Fruit fly (Drosophila melanogaster) whole organism, embryonic: Measurements from ENCODE around the gene CG15912.

ENCODE experiments used
- BEAF-32 ChIP-seq: fragments of 200-800 bp; sonication (Bioruptor generic); optimal IDR thresholded peaks from 3 replicates; lab custom pipeline; 2017; ENCODE audit warnings: missing biosample characterization, missing genetic modification characterization, mild to moderate bottlenecking, moderate library complexity, missing genetic modification reagents
- CG1024 ChIP-seq: fragments of 200-800 bp; sonication (Bioruptor generic); IDR thresholded peaks from 2 replicates; pipeline ENCODE4 v1.3.6; 2022; ENCODE audit warnings: missing biosample characterization, missing genetic modification characterization
- CG10274 ChIP-seq: fragments of 200-800 bp; sonication (Bioruptor generic); optimal IDR thresholded peaks from 3 replicates; lab custom pipeline; 2017; ENCODE audit warnings: missing biosample characterization, mild to moderate bottlenecking, missing genetic modification characterization
- CG13123 ChIP-seq: fragments of 200-800 bp; sonication (Bioruptor generic); optimal IDR thresholded peaks from 2 replicates; lab custom pipeline; 2016; ENCODE audit warnings: missing biosample characterization, missing genetic modification characterization
- CG13287 ChIP-seq: fragments of 200-800 bp; sonication (Bioruptor generic); IDR thresholded peaks from 2 replicates; pipeline ENCODE4 v1.3.6; 2022; ENCODE audit warnings: missing biosample characterization, missing genetic modification characterization; ENCODE audit not compliant: partially characterized antibody
- CG13894 ChIP-seq: fragments of 200-800 bp; sonication (Bioruptor generic); optimal IDR thresholded peaks from 3 replicates; lab custom pipeline; 2018; ENCODE audit warnings: missing biosample characterization, mild to moderate bottlenecking, missing genetic modification characterization, moderate library complexity
- CG15073 ChIP-seq: fragments of 200-800 bp; sonication (Bioruptor generic); optimal IDR thresholded peaks from 2 replicates; lab custom pipeline; 2016; ENCODE audit warnings: missing biosample characterization, missing genetic modification characterization
- CG17328 ChIP-seq: fragments of 200-800 bp; sonication (Bioruptor generic); IDR thresholded peaks from 2 replicates; pipeline ENCODE4 v1.3.6; 2022; ENCODE audit warnings: missing biosample characterization, missing genetic modification characterization
- CG17359 ChIP-seq: fragments of 200-800 bp; sonication (Bioruptor generic); optimal IDR thresholded peaks from 3 replicates; lab custom pipeline; 2018; ENCODE audit warnings: missing biosample characterization, mild to moderate bottlenecking, missing genetic modification characterization, moderate library complexity
- CG17385 ChIP-seq: fragments of 200-800 bp; sonication (Bioruptor generic); optimal IDR thresholded peaks from 3 replicates; lab custom pipeline; 2018; ENCODE audit warnings: missing biosample characterization, mild to moderate bottlenecking, missing genetic modification characterization
- CG1832 ChIP-seq: fragments of 200-800 bp; sonication (Bioruptor generic); optimal IDR thresholded peaks from 2 replicates; lab custom pipeline; 2017; ENCODE audit warnings: missing biosample characterization, mild to moderate bottlenecking, missing genetic modification characterization, inconsistent platforms
- CG2875 ChIP-seq: fragments of 200-800 bp; sonication (Bioruptor generic); optimal IDR thresholded peaks from 2 replicates; lab custom pipeline; 2017; ENCODE audit warnings: missing biosample characterization, mild to moderate bottlenecking, missing genetic modification characterization, missing genetic modification reagents
- CG34224 ChIP-seq: fragments of 200-800 bp; sonication (Bioruptor generic); IDR thresholded peaks from 3 replicates; pipeline ENCODE4 v1.3.6; 2022; ENCODE audit warnings: missing biosample characterization, missing genetic modification characterization; ENCODE audit not compliant: partially characterized antibody
- CG3838 ChIP-seq: fragments of 200-800 bp; sonication (Bioruptor generic); optimal IDR thresholded peaks from 3 replicates; lab custom pipeline; 2016; ENCODE audit warnings: missing biosample characterization, missing genetic modification characterization
- CG4328 ChIP-seq: fragments of 200-800 bp; sonication (Bioruptor generic); optimal IDR thresholded peaks from 3 replicates; lab custom pipeline; 2017; ENCODE audit warnings: missing biosample characterization, missing genetic modification reagents, missing genetic modification characterization
- CG4617 ChIP-seq: fragments of 200-800 bp; sonication (Bioruptor generic); optimal IDR thresholded peaks from 3 replicates; lab custom pipeline; 2016; ENCODE audit warnings: missing biosample characterization, missing genetic modification characterization, borderline replicate concordance
- CG7357 ChIP-seq: fragments of 200-800 bp; sonication (Bioruptor generic); IDR thresholded peaks from 3 replicates; pipeline ENCODE4 v1.3.6; 2022; ENCODE audit warnings: missing biosample characterization, missing genetic modification characterization
- CG8924 ChIP-seq: fragments of 200-800 bp; optimal IDR thresholded peaks from 3 replicates; lab custom pipeline; 2019; ENCODE audit warnings: missing biosample characterization, mild to moderate bottlenecking, missing genetic modification characterization, moderate library complexity
- E2f2 ChIP-seq: fragments of 200-800 bp; sonication (Bioruptor generic); IDR thresholded peaks from 2 replicates; pipeline ENCODE4 v1.3.6; 2022; ENCODE audit warnings: missing biosample characterization, missing genetic modification characterization
- Ets97D ChIP-seq: fragments of 200-800 bp; sonication (Bioruptor generic); optimal IDR thresholded peaks from 3 replicates; lab custom pipeline; 2016; ENCODE audit warnings: missing biosample characterization, missing genetic modification characterization
- HHEX ChIP-seq: fragments of 200-800 bp; sonication (Bioruptor generic); optimal IDR thresholded peaks from 3 replicates; lab custom pipeline; 2017; ENCODE audit warnings: missing biosample characterization, mild to moderate bottlenecking, missing genetic modification characterization, missing genetic modification reagents
- HmgZ ChIP-seq: fragments of 200-800 bp; sonication (Bioruptor generic); optimal IDR thresholded peaks from 2 replicates; lab custom pipeline; 2018; ENCODE audit warnings: missing biosample characterization, mild to moderate bottlenecking, missing genetic modification characterization
- Jarid2 ChIP-seq: fragments of 200-800 bp; sonication (Bioruptor generic); optimal IDR thresholded peaks from 3 replicates; lab custom pipeline; 2017; ENCODE audit warnings: mild to moderate bottlenecking, missing biosample characterization, missing genetic modification reagents, missing genetic modification characterization
- Lhr ChIP-seq: fragments of 200-800 bp; sonication (Bioruptor generic); optimal IDR thresholded peaks from 3 replicates; lab custom pipeline; 2017; ENCODE audit warnings: mild to moderate bottlenecking, missing biosample characterization, missing genetic modification reagents, missing genetic modification characterization
- Lim3 ChIP-seq: fragments of 200-800 bp; sonication (Bioruptor generic); IDR thresholded peaks from 2 replicates; pipeline ENCODE4 v1.3.6; 2022; ENCODE audit warnings: missing biosample characterization, missing genetic modification characterization
- Lpt ChIP-seq: fragments of >200 bp; optimal IDR thresholded peaks from 2 replicates; lab custom pipeline; 2018; ENCODE audit warnings: missing biosample characterization, missing genetic modification characterization
- MBD-R2 ChIP-seq: fragments of 200-800 bp; sonication (Bioruptor generic); IDR thresholded peaks from 2 replicates; pipeline ENCODE4 v1.3.6; 2022; ENCODE audit warnings: missing biosample characterization, missing genetic modification characterization
- MESR4 ChIP-seq: fragments of 200-800 bp; sonication (Bioruptor generic); optimal IDR thresholded peaks from 2 replicates; lab custom pipeline; 2018; ENCODE audit warnings: missing biosample characterization, mild to moderate bottlenecking, missing genetic modification characterization, moderate library complexity
- Mad ChIP-seq: fragments of 200-800 bp; sonication (Bioruptor generic); optimal IDR thresholded peaks from 2 replicates; lab custom pipeline; 2016; ENCODE audit warnings: missing biosample characterization, missing genetic modification characterization
- Mes4 ChIP-seq: fragments of 200-800 bp; sonication (Bioruptor generic); optimal IDR thresholded peaks from 2 replicates; lab custom pipeline; 2016; ENCODE audit warnings: missing biosample characterization, missing genetic modification characterization
- Mrtf ChIP-seq: fragments of 200-800 bp; sonication (Bioruptor generic); IDR thresholded peaks from 3 replicates; pipeline ENCODE4 v1.3.6; 2022; ENCODE audit warnings: missing biosample characterization, missing genetic modification characterization
- Pdp1 ChIP-seq, 2 experiments: fragments of 200-800 bp; sonication (Bioruptor generic); optimal IDR thresholded peaks; 3 replicates each; lab custom pipeline; 2016; ENCODE audit warnings: missing biosample characterization in 2 of 2, missing genetic modification characterization in 2 of 2, mild to moderate bottlenecking in 1 of 2, moderate library complexity in 1 of 2
- ap ChIP-seq: fragments of 200-800 bp; sonication (Bioruptor generic); IDR thresholded peaks from 2 replicates; pipeline ENCODE4 v1.3.6; 2022; ENCODE audit warnings: missing biosample characterization, missing genetic modification characterization
- bigmax ChIP-seq: fragments of 200-800 bp; sonication (Bioruptor generic); optimal IDR thresholded peaks from 2 replicates; lab custom pipeline; 2018; ENCODE audit warnings: missing biosample characterization, mild to moderate bottlenecking, missing genetic modification characterization
- cg ChIP-seq: fragments of 200-800 bp; sonication (Bioruptor generic); optimal IDR thresholded peaks from 3 replicates; lab custom pipeline; 2019; ENCODE audit warnings: missing biosample characterization, mild to moderate bottlenecking, missing genetic modification characterization, moderate library complexity
- dan ChIP-seq: fragments of 200-800 bp; sonication (Bioruptor generic); IDR thresholded peaks from 2 replicates; pipeline ENCODE4 v1.3.6; 2022; ENCODE audit warnings: missing biosample characterization, missing genetic modification characterization
- dm ChIP-seq: fragments of 200-800 bp; sonication (Bioruptor generic); optimal IDR thresholded peaks from 3 replicates; lab custom pipeline; 2016; ENCODE audit warnings: missing biosample characterization, missing genetic modification characterization
- dmrt99B ChIP-seq: fragments of 200-800 bp; sonication (Bioruptor generic); optimal IDR thresholded peaks from 2 replicates; lab custom pipeline; 2018; ENCODE audit warnings: missing biosample characterization, mild to moderate bottlenecking, missing genetic modification characterization, moderate library complexity
- en ChIP-seq: fragments of 200-800 bp; sonication (Bioruptor generic); optimal IDR thresholded peaks from 2 replicates; lab custom pipeline; 2016; ENCODE audit warnings: missing biosample characterization, missing genetic modification characterization
- gfzf ChIP-seq: fragments of 200-800 bp; sonication (Bioruptor generic); optimal IDR thresholded peaks from 2 replicates; lab custom pipeline; 2016; ENCODE audit warnings: missing biosample characterization, mild to moderate bottlenecking, missing genetic modification characterization, moderate library complexity
- gsb ChIP-seq: fragments of 200-800 bp; sonication (Bioruptor generic); IDR thresholded peaks from 2 replicates; pipeline ENCODE4 v1.3.6; 2022; ENCODE audit warnings: missing biosample characterization, missing genetic modification characterization
- ken ChIP-seq: fragments of 200-800 bp; sonication (Bioruptor generic); IDR thresholded peaks from 3 replicates; pipeline ENCODE4 v1.3.6; 2022; ENCODE audit warnings: missing biosample characterization, missing genetic modification characterization
- nerfin-2 ChIP-seq: fragments of 200-800 bp; sonication (Bioruptor generic); IDR thresholded peaks from 2 replicates; pipeline ENCODE4 v1.3.6; 2022; ENCODE audit warnings: missing biosample characterization, missing genetic modification characterization; ENCODE audit not compliant: partially characterized antibody
- onecut ChIP-seq: fragments of 200-800 bp; sonication (Bioruptor generic); IDR thresholded peaks from 2 replicates; pipeline ENCODE4 v1.3.6; 2022; ENCODE audit warnings: missing biosample characterization, missing genetic modification characterization
- p53 ChIP-seq: fragments of 200-800 bp; sonication (Bioruptor generic); optimal IDR thresholded peaks from 2 replicates; lab custom pipeline; 2016; ENCODE audit warnings: missing biosample characterization, missing genetic modification characterization
- slou ChIP-seq: fragments of 200-800 bp; sonication (Bioruptor generic); optimal IDR thresholded peaks from 3 replicates; lab custom pipeline; 2016; ENCODE audit warnings: missing biosample characterization, missing genetic modification characterization
- slp2 ChIP-seq: fragments of 200-800 bp; sonication (Bioruptor generic); optimal IDR thresholded peaks from 2 replicates; lab custom pipeline; 2016; ENCODE audit warnings: missing biosample characterization, missing genetic modification characterization
- trem ChIP-seq: fragments of 200-800 bp; optimal IDR thresholded peaks from 3 replicates; lab custom pipeline; 2019; ENCODE audit warnings: missing biosample characterization, mild to moderate bottlenecking, missing genetic modification characterization, moderate library complexity
- vvl ChIP-seq: fragments of 200-800 bp; sonication (Bioruptor generic); IDR thresholded peaks from 2 replicates; pipeline ENCODE4 v1.3.6; 2022; ENCODE audit warnings: missing biosample characterization, missing genetic modification characterization
- wdn ChIP-seq: fragments of 200-800 bp; sonication (Bioruptor generic); IDR thresholded peaks from 2 replicates; pipeline ENCODE4 v1.3.6; 2022; ENCODE audit warnings: missing biosample characterization, missing genetic modification characterization
- yki ChIP-seq: fragments of >200 bp; optimal IDR thresholded peaks from 3 replicates; lab custom pipeline; 2018

Gene CG15912

DNA sequence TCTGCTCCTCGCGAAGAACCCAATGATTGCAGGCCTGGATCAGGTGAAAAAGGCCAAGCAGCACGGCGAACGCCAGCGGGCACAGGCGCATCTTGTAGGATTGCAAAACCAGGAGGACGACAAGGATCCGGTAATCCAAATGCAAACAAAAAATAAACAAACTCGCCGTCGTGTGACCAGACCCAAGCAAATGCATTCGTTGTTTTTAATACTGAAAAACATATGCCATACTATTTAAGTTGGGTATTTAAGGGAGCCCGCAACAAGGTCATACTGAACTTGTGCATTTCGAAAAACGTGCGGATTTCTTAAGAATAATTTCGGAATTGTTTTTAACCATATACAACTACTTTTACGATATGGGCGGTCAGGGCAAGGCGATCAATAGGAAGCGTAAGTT, 2.8 kb downstream of the CG15912 start, which contains the start of the genes CG11436 and CG3527 (continued):
- TF ChIP-seq Lhr (GFP tag; lab: Kevin White, UChicago) (no peak), gfzf (peak; percentile 86), dan (no peak), Pdp1 (GFP tag; optimal IDR thresholded peaks at IDR 0.05; lab: Kevin White, UChicago) (peak in 1 of 2 experiments; percentile 30), E2f2 (GFP tag; lab: Robert Waterston, UW) (peak; percentile 52), Mes4 (GFP tag; lab: Kevin White, UChicago) (no peak), slou (GFP tag; lab: Kevin White, UChicago) (no peak), Ets97D (peak; percentile 12), HmgZ (tag; lab: Kevin White, UChicago) (peak; percentile 6), MESR4 (GFP tag; lab: Kevin White, UChicago) (peak; percentile 72), MBD-R2 (GFP tag; lab: Robert Waterston, UW) (peak; percentile 81), CG13287 (GFP tag; lab: Robert Waterston, UW) (peak; percentile 30; the same call in 1 of the 2 replicates), CG4328 (no peak), CG4617 (GFP tag; lab: Kevin White, UChicago) (peak; percentile 67), dm (GFP tag; lab: Kevin White, UChicago) (peak; percentile 7), CG2875 (GFP tag; lab: Kevin White, UChicago) (no peak), trem (peak; percentile 33)

DNA sequence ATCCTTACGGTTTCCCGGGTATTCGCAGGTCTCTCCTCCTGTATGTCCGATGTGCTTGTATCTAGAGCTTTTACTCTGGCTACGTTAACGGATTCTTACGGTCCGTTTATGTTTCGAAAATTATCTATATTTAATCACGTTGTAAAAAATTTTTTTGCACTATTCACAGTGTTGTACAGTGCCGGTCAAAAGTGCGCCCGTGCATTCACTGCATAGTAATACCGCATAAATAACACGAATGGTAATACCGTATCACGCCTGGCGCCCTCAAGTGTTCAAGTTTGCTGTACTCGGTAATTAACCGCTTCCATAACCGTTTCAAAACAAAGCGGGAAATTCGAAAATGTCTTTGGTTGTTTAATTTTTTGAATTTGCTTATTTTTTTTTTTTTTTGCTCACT, 5.1 kb downstream of the CG15912 start, which contains the start of gene CG11444:
CG11444 (minus strand) TSS at position 400 of the 400 bp plus-strand sequence.
- TF ChIP-seq nerfin-2 (GFP tag; lab: Robert Waterston, UW) (no peak), BEAF-32 (GFP tag; lab: Kevin White, UChicago) (peak; percentile 51), p53 (GFP tag; lab: Kevin White, UChicago) (peak; percentile 42), Mrtf (no peak), wdn (GFP tag; lab: Robert Waterston, UW) (no peak), CG17359 (peak; percentile 27), CG10274 (GFP tag; lab: Kevin White, UChicago) (no peak), en (GFP tag; lab: Kevin White, UChicago) (peak; percentile 11), cg (GFP tag; lab: Kevin White, UChicago) (no peak), yki (lab: Kevin White, UChicago) (no peak), Lpt (GFP tag; lab: Kevin White, UChicago) (no peak), MESR4 (GFP tag; lab: Kevin White, UChicago) (peak; percentile 80), Lim3 (no peak), CG1832 (GFP tag; lab: Kevin White, UChicago) (no peak), bigmax (GFP tag; lab: Kevin White, UChicago) (no peak), slp2 (GFP tag; lab: Kevin White, UChicago) (no peak), CG3838 (GFP tag; lab: Kevin White, UChicago) (no peak), Jarid2 (peak; percentile 22), gsb (GFP tag; lab: Robert Waterston, UW) (no peak), HHEX (GFP tag; lab: Kevin White, UChicago) (no peak), CG15073 (GFP tag; lab: Kevin White, UChicago) (no peak), Mes4 (GFP tag; lab: Kevin White, UChicago) (no peak), dmrt99B (tag; lab: Kevin White, UChicago) (no peak), CG34224 (GFP tag; lab: Robert Waterston, UW) (0 out of 3 replicates have a peak, but pooled peaks have one; percentile 9), CG17328 (GFP tag; lab: Robert Waterston, UW) (no peak), CG13123 (no peak), CG7357 (GFP tag; lab: Robert Waterston, UW) (no peak), CG17385 (GFP tag; lab: Kevin White, UChicago) (no peak), CG1024 (GFP tag; lab: Robert Waterston, UW) (no peak), ken (GFP tag; lab: Robert Waterston, UW) (peak; percentile 73), CG8924 (tag; lab: Kevin White, UChicago) (peak; percentile 64), CG13894 (peak; percentile 37), Mad (peak; percentile 24), ap (GFP tag; lab: Robert Waterston, UW) (no peak), onecut (GFP tag; lab: Robert Waterston, UW) (no peak), vvl (GFP tag; lab: Robert Waterston, UW) (peak; percentile 48)
